Fruit fly (Drosophila melanogaster) whole organism, embryonic: ENCODE measurements around the gene ebd2.

Experiments
- Ada2b ChIP-seq: fragments of 200-800 bp; sonication (Bioruptor generic); IDR thresholded peaks from 2 replicates; pipeline ENCODE4 v1.3.6; 2022; ENCODE audit warnings: missing biosample characterization, missing genetic modification characterization
- Blimp-1 ChIP-seq: fragments of 200-800 bp; sonication (Bioruptor generic); optimal IDR thresholded peaks from 3 replicates; lab custom pipeline; 2018; ENCODE audit warnings: missing biosample characterization, missing genetic modification characterization, mild to moderate bottlenecking, moderate library complexity, missing genetic modification reagents
- C15 ChIP-seq: fragments of 200-800 bp; sonication (Bioruptor generic); IDR thresholded peaks from 3 replicates; pipeline ENCODE4 v1.3.6; 2022; ENCODE audit warnings: missing biosample characterization, missing genetic modification characterization
- CG11093 ChIP-seq: fragments of 200-800 bp; sonication (Bioruptor generic); IDR thresholded peaks from 3 replicates; pipeline ENCODE4 v1.3.6; 2022; ENCODE audit warnings: missing biosample characterization, missing genetic modification characterization
- CG11398 ChIP-seq: fragments of 200-800 bp; sonication (Bioruptor generic); optimal IDR thresholded peaks from 2 replicates; lab custom pipeline; 2016; ENCODE audit warnings: missing biosample characterization, missing genetic modification characterization
- CG12744 ChIP-seq: fragments of 200-800 bp; sonication (Bioruptor generic); optimal IDR thresholded peaks from 2 replicates; lab custom pipeline; 2016; ENCODE audit warnings: missing biosample characterization, missing genetic modification characterization
- CG13424 ChIP-seq: fragments of 200-800 bp; sonication (Bioruptor generic); optimal IDR thresholded peaks from 2 replicates; lab custom pipeline; 2019; ENCODE audit warnings: missing biosample characterization, mild to moderate bottlenecking, missing genetic modification characterization, moderate library complexity
- CG13894 ChIP-seq: fragments of 200-800 bp; sonication (Bioruptor generic); optimal IDR thresholded peaks from 3 replicates; lab custom pipeline; 2018; ENCODE audit warnings: missing biosample characterization, mild to moderate bottlenecking, missing genetic modification characterization, moderate library complexity
- CG18764 ChIP-seq: fragments of 200-800 bp; sonication (Bioruptor generic); optimal IDR thresholded peaks from 3 replicates; lab custom pipeline; 2016; ENCODE audit warnings: missing biosample characterization, missing genetic modification characterization
- CG2202 ChIP-seq: fragments of 200-800 bp; sonication (Bioruptor generic); optimal IDR thresholded peaks from 2 replicates; lab custom pipeline; 2018; ENCODE audit warnings: missing biosample characterization, mild to moderate bottlenecking, missing genetic modification characterization
- CG30431 ChIP-seq: fragments of 200-800 bp; sonication (Bioruptor generic); optimal IDR thresholded peaks from 2 replicates; lab custom pipeline; 2017; ENCODE audit warnings: missing biosample characterization, missing genetic modification characterization
- CG3838 ChIP-seq: fragments of 200-800 bp; sonication (Bioruptor generic); optimal IDR thresholded peaks from 3 replicates; lab custom pipeline; 2016; ENCODE audit warnings: missing biosample characterization, missing genetic modification characterization
- CG4360 ChIP-seq: fragments of 200-800 bp; sonication (Bioruptor generic); IDR thresholded peaks from 2 replicates; pipeline ENCODE4 v1.3.6; 2022; ENCODE audit warnings: missing biosample characterization, missing genetic modification characterization
- CG5953 ChIP-seq: fragments of 200-800 bp; sonication (Bioruptor generic); IDR thresholded peaks from 2 replicates; pipeline ENCODE4 v1.3.6; 2022; ENCODE audit warnings: missing biosample characterization, missing genetic modification characterization
- CG8765 ChIP-seq: fragments of 200-800 bp; sonication (Bioruptor generic); IDR thresholded peaks from 2 replicates; pipeline ENCODE4 v1.3.6; 2022; ENCODE audit warnings: missing biosample characterization, missing genetic modification characterization
- CG9437 ChIP-seq: fragments of 200-800 bp; sonication (Bioruptor generic); optimal IDR thresholded peaks from 2 replicates; lab custom pipeline; 2018; ENCODE audit warnings: missing biosample characterization, mild to moderate bottlenecking, missing genetic modification characterization
- CG9727 ChIP-seq: fragments of 200-800 bp; sonication (Bioruptor generic); optimal IDR thresholded peaks from 3 replicates; lab custom pipeline; 2017; ENCODE audit warnings: missing biosample characterization, mild to moderate bottlenecking, missing genetic modification characterization
- CTCF ChIP-seq: fragments of 200-800 bp; sonication (Bioruptor generic); optimal IDR thresholded peaks from 2 replicates; lab custom pipeline; 2017; ENCODE audit warnings: missing biosample characterization, mild to moderate bottlenecking, missing genetic modification characterization, moderate library complexity
- Camta ChIP-seq: fragments of 200-800 bp; sonication (Bioruptor generic); optimal IDR thresholded peaks from 2 replicates; lab custom pipeline; 2016; ENCODE audit warnings: missing biosample characterization, missing genetic modification characterization
- Dbx ChIP-seq: fragments of 200-800 bp; sonication (Bioruptor generic); IDR thresholded peaks from 3 replicates; pipeline ENCODE4 v1.3.6; 2022; ENCODE audit warnings: missing biosample characterization, missing genetic modification characterization
- E2f1 ChIP-seq: fragments of 200-800 bp; sonication (Bioruptor generic); IDR thresholded peaks from 2 replicates; pipeline ENCODE4 v1.3.6; 2022; ENCODE audit warnings: missing biosample characterization, missing genetic modification characterization
- Fer3 ChIP-seq: fragments of 200-800 bp; sonication (Bioruptor generic); optimal IDR thresholded peaks from 2 replicates; lab custom pipeline; 2018; ENCODE audit warnings: missing biosample characterization, mild to moderate bottlenecking, missing genetic modification characterization, moderate library complexity
- Gug ChIP-seq: fragments of 200-800 bp; sonication (Bioruptor generic); IDR thresholded peaks from 4 replicates; pipeline ENCODE4 v1.3.6; 2022; ENCODE audit warnings: missing biosample characterization, missing genetic modification characterization
- HLH4C ChIP-seq: fragments of 200-800 bp; sonication (Bioruptor generic); IDR thresholded peaks from 3 replicates; pipeline ENCODE4 v1.3.6; 2022; ENCODE audit warnings: missing biosample characterization, missing genetic modification characterization; ENCODE audit not compliant: partially characterized antibody
- HLHmδ ChIP-seq: fragments of 200-800 bp; sonication (Bioruptor generic); optimal IDR thresholded peaks from 2 replicates; lab custom pipeline; 2018; ENCODE audit warnings: missing biosample characterization, mild to moderate bottlenecking, missing genetic modification characterization, moderate library complexity
- Hmr ChIP-seq: fragments of 200-800 bp; sonication (Bioruptor generic); optimal IDR thresholded peaks from 3 replicates; lab custom pipeline; 2017; ENCODE audit warnings: mild to moderate bottlenecking, missing biosample characterization, missing genetic modification reagents, missing genetic modification characterization
- Hr78 ChIP-seq, 2 experiments: fragments of 200-800 bp in 1 of 2; fragments of >200 bp in 1 of 2; sonication (Bioruptor generic) in 1 of 2; optimal IDR thresholded peaks; 2 replicates each; lab custom pipeline; 2017 to 2019; ENCODE audit warnings: missing biosample characterization in 2 of 2, missing genetic modification characterization in 2 of 2, mild to moderate bottlenecking in 1 of 2, moderate library complexity in 1 of 2
- NfI ChIP-seq: fragments of 200-800 bp; sonication (Bioruptor generic); optimal IDR thresholded peaks from 3 replicates; lab custom pipeline; 2018; ENCODE audit warnings: missing biosample characterization, mild to moderate bottlenecking, missing genetic modification characterization, moderate library complexity
- Rfx ChIP-seq: fragments of 200-800 bp; sonication (Bioruptor generic); IDR thresholded peaks from 2 replicates; pipeline ENCODE4 v1.3.6; 2022; ENCODE audit warnings: missing biosample characterization, missing genetic modification characterization
- Sox100B ChIP-seq: fragments of 200-800 bp; sonication (Bioruptor generic); optimal IDR thresholded peaks from 3 replicates; lab custom pipeline; 2018; ENCODE audit warnings: missing biosample characterization, mild to moderate bottlenecking, missing genetic modification characterization
- Sox102F ChIP-seq: fragments of 200-800 bp; sonication (Bioruptor generic); optimal IDR thresholded peaks from 2 replicates; lab custom pipeline; 2018; ENCODE audit warnings: missing biosample characterization, mild to moderate bottlenecking, missing genetic modification characterization, moderate library complexity
- Sry-β ChIP-seq: fragments of 200-800 bp; sonication (Bioruptor generic); optimal IDR thresholded peaks from 2 replicates; lab custom pipeline; 2018; ENCODE audit warnings: missing biosample characterization, mild to moderate bottlenecking, missing genetic modification characterization, moderate library complexity
- TFAM ChIP-seq: fragments of 200-800 bp; sonication (Bioruptor generic); optimal IDR thresholded peaks from 2 replicates; lab custom pipeline; 2017; ENCODE audit warnings: missing biosample characterization, missing genetic modification characterization, inconsistent platforms
- Trl ChIP-seq, 3 experiments: fragments of >200 bp in 2 of 3; fragments of 200-800 bp in 1 of 3; sonication (Bioruptor generic) in 1 of 3; optimal IDR thresholded peaks; 2 replicates in 1 of 3; 3 replicates in 2 of 3; lab custom pipeline; 2016 to 2017; ENCODE audit warnings: missing biosample characterization in 1 of 3, missing genetic modification characterization in 1 of 3
- Usf ChIP-seq: fragments of 200-800 bp; sonication (Bioruptor generic); optimal IDR thresholded peaks from 2 replicates; lab custom pipeline; 2017; ENCODE audit warnings: missing genotype, missing biosample characterization, missing genetic modification characterization
- Xrp1 ChIP-seq: fragments of 200-800 bp; sonication (Bioruptor generic); IDR thresholded peaks from 2 replicates; pipeline ENCODE4 v1.3.6; 2022; ENCODE audit warnings: missing biosample characterization, missing genetic modification characterization
- bcd ChIP-seq: fragments of 200-800 bp; sonication (Bioruptor generic); optimal IDR thresholded peaks from 2 replicates; lab custom pipeline; 2017; ENCODE audit warnings: missing biosample characterization, mild to moderate bottlenecking, missing genetic modification characterization
- chn ChIP-seq: fragments of 200-800 bp; sonication (Bioruptor generic); optimal IDR thresholded peaks from 2 replicates; lab custom pipeline; 2016; ENCODE audit warnings: missing biosample characterization, missing genetic modification characterization
- croc ChIP-seq: fragments of 200-800 bp; sonication (Bioruptor generic); conservative IDR thresholded peaks from 3 replicates; pipeline ENCODE4 v1.3.6; 2022; ENCODE audit warnings: missing biosample characterization, missing genetic modification characterization
- emc ChIP-seq: fragments of 200-800 bp; sonication (Bioruptor generic); optimal IDR thresholded peaks from 2 replicates; lab custom pipeline; 2016; ENCODE audit warnings: missing biosample characterization, missing genetic modification characterization
- h ChIP-seq: fragments of >200 bp; optimal IDR thresholded peaks from 2 replicates; lab custom pipeline; 2017
- hbn ChIP-seq: fragments of 200-800 bp; sonication (Bioruptor generic); IDR thresholded peaks from 2 replicates; pipeline ENCODE4 v1.3.6; 2022; ENCODE audit warnings: missing biosample characterization, missing genetic modification characterization; ENCODE audit not compliant: partially characterized antibody
- kah ChIP-seq: fragments of 200-800 bp; sonication (Bioruptor generic); optimal IDR thresholded peaks from 2 replicates; lab custom pipeline; 2018; ENCODE audit warnings: missing biosample characterization, mild to moderate bottlenecking, missing genetic modification characterization
- knrl ChIP-seq: fragments of 200-800 bp; sonication (Bioruptor generic); IDR thresholded peaks from 3 replicates; pipeline ENCODE4 v1.3.6; 2022; ENCODE audit warnings: missing biosample characterization, missing genetic modification characterization; ENCODE audit not compliant: partially characterized antibody
- lilli ChIP-seq: fragments of 200-800 bp; sonication (Bioruptor generic); optimal IDR thresholded peaks from 3 replicates; lab custom pipeline; 2016; ENCODE audit warnings: missing biosample characterization, missing genetic modification characterization
- odd ChIP-seq: fragments of 200-800 bp; sonication (Bioruptor generic); optimal IDR thresholded peaks from 2 replicates; lab custom pipeline; 2017; ENCODE audit warnings: missing biosample characterization, mild to moderate bottlenecking, missing genetic modification characterization
- pfk ChIP-seq: fragments of 200-800 bp; sonication (Bioruptor generic); optimal IDR thresholded peaks from 2 replicates; lab custom pipeline; 2018; ENCODE audit warnings: missing biosample characterization, mild to moderate bottlenecking, missing genetic modification characterization, moderate library complexity
- psq ChIP-seq: fragments of 200-800 bp; sonication (Bioruptor generic); optimal IDR thresholded peaks from 2 replicates; lab custom pipeline; 2017; ENCODE audit warnings: missing biosample characterization, missing genetic modification characterization
- toy ChIP-seq: fragments of 200-800 bp; sonication (Bioruptor generic); IDR thresholded peaks from 2 replicates; pipeline ENCODE4 v1.3.6; 2022; ENCODE audit warnings: missing biosample characterization, missing genetic modification characterization
- ttk ChIP-seq: fragments of 200-800 bp; sonication (Bioruptor generic); IDR thresholded peaks from 2 replicates; pipeline ENCODE4 v2.1.2; 2022; ENCODE audit warnings: missing biosample characterization, missing genetic modification characterization
- wor ChIP-seq: fragments of 200-800 bp; sonication (Bioruptor generic); IDR thresholded peaks from 2 replicates; pipeline ENCODE4 v1.3.6; 2022; ENCODE audit warnings: missing biosample characterization, missing genetic modification characterization

The ebd2 gene

DNA sequence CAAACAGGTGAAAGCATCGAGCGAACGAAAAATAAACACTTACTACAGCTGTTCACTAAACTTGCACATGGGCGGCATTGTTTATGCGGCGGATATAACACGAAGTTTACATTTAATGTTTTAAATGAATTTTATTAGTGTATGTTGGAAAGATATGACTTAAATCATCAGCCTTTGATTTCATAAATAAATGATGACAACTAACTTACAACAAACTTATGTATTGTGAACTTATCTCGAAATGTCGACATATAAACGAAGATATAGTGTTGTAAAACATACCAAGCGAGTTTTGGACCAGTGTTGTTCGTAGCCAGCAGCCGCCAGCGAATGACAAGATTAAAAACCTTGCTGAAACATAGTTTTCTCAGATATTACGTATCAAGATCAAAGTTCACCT lies 44.7 kb downstream of the ebd2 start, which contains the start of the genes CG11309 and CG7632 (continued):
- peak; percentile 97 for TF ChIP-seq Ada2b
- peak; percentile 93 for TF ChIP-seq wor
- peak; percentile 96 for TF ChIP-seq C15
- TF ChIP-seq Sry-β (GFP tag; lab: Kevin White, UChicago), result peak; percentile 81
- peak; percentile 96 for TF ChIP-seq CG3838 (GFP tag; lab: Kevin White, UChicago)
- peak; percentile 99 for TF ChIP-seq kah (GFP tag; lab: Kevin White, UChicago)
- TF ChIP-seq Camta (GFP tag; lab: Kevin White, UChicago), result peak; percentile 99
- TF ChIP-seq hbn (GFP tag; lab: Robert Waterston, UW), result peak; percentile 36; the same call in 1 of the 2 replicates
- TF ChIP-seq HLH4C, result no peak
- TF ChIP-seq CG2202, result peak; percentile 100
- TF ChIP-seq CTCF, result peak; percentile 81
- TF ChIP-seq chn, result peak; percentile 98
- peak; percentile 93 for TF ChIP-seq psq
- peak; percentile 100 for TF ChIP-seq Fer3
- TF ChIP-seq Blimp-1, result peak; percentile 99
- TF ChIP-seq HLHmδ (GFP tag; lab: Kevin White, UChicago), result peak; percentile 18
- TF ChIP-seq CG9727 (GFP tag; lab: Kevin White, UChicago), result peak; percentile 100
- TF ChIP-seq CG13894 (tag; lab: Kevin White, UChicago), result peak; percentile 99
- peak; percentile 98 for TF ChIP-seq CG5953 (GFP tag; lab: Robert Waterston, UW)
- TF ChIP-seq CG12744 (GFP tag; lab: Kevin White, UChicago), result peak; percentile 99
- peak; percentile 94 for TF ChIP-seq CG30431
- peak; percentile 99 for TF ChIP-seq Sox100B (GFP tag; lab: Kevin White, UChicago)
- TF ChIP-seq Trl (optimal IDR thresholded peaks at IDR 0.05; lab: Kevin White, UChicago), result no peak
- peak; percentile 99 for TF ChIP-seq Trl (GFP tag; optimal IDR thresholded peaks at IDR 0.05; lab: Kevin White, UChicago)
- peak; percentile 72; the same call in 3 of the 4 replicates for TF ChIP-seq Gug (GFP tag; lab: Robert Waterston, UW)
- TF ChIP-seq CG18764 (GFP tag; lab: Kevin White, UChicago), result peak; percentile 98
- peak; percentile 94 for TF ChIP-seq CG8765 (GFP tag; lab: Robert Waterston, UW)
- TF ChIP-seq toy (GFP tag; lab: Robert Waterston, UW), result peak; percentile 97
- peak; percentile 98 for TF ChIP-seq CG11398 (GFP tag; lab: Kevin White, UChicago)
- TF ChIP-seq CG9437 (GFP tag; lab: Kevin White, UChicago), result peak; percentile 96
- TF ChIP-seq knrl (GFP tag; lab: Robert Waterston, UW), result 0 out of 3 replicates have a peak, but pooled peaks have one; percentile 22
- TF ChIP-seq Rfx (GFP tag; lab: Robert Waterston, UW), result peak; percentile 98
- peak; percentile 88 for TF ChIP-seq CG4360
- peak; percentile 99 for TF ChIP-seq lilli (GFP tag; lab: Kevin White, UChicago)
- TF ChIP-seq pfk, result peak; percentile 88
- peak; percentile 91 for TF ChIP-seq CG11093 (GFP tag; lab: Robert Waterston, UW)
- TF ChIP-seq Dbx (GFP tag; lab: Robert Waterston, UW), result peak; percentile 98
- peak; percentile 100 for TF ChIP-seq CG13424 (tag; lab: Kevin White, UChicago)
- peak; percentile 99 for TF ChIP-seq Xrp1
- peak; percentile 99 for TF ChIP-seq bcd (GFP tag; lab: Kevin White, UChicago)
- TF ChIP-seq croc (GFP tag; lab: Robert Waterston, UW), result peak; percentile 96
- peak; percentile 99 for TF ChIP-seq odd
- TF ChIP-seq h (lab: Kevin White, UChicago), result no peak
- peak; percentile 100 for TF ChIP-seq Hmr (GFP tag; lab: Kevin White, UChicago)
- peak; percentile 97 for TF ChIP-seq E2f1 (GFP tag; lab: Robert Waterston, UW)
- peak; percentile 96 for TF ChIP-seq TFAM (GFP tag; lab: Kevin White, UChicago)
- TF ChIP-seq ttk (GFP tag; lab: Robert Waterston, UW), result peak; percentile 97
- TF ChIP-seq Usf (GFP tag; lab: Kevin White, UChicago), result peak; percentile 96
- peak; percentile 99 for TF ChIP-seq Sox102F
- TF ChIP-seq Hr78 (GFP tag; optimal IDR thresholded peaks at IDR 0.05; lab: Kevin White, UChicago), result peak in 1 of 2 experiments; percentile 98
- TF ChIP-seq NfI (GFP tag; lab: Kevin White, UChicago), result peak; percentile 99
- peak; percentile 96 for TF ChIP-seq emc (GFP tag; lab: Kevin White, UChicago)
